Fruit fly (Drosophila melanogaster): ENCODE measurements around the gene CG33116.
A peak's percentile ranks its signal among the peaks of the same experiment; 100 is the strongest.

dm6 chr2L:19574959-19575625 lies 41.8 kb downstream of the CG33116 start:
- TF ChIP-seq CG15710 (tag; optimal IDR thresholded peaks at IDR 0.05) (no peak), CG14655 (GFP tag; optimal IDR thresholded peaks at IDR 0.05) (no peak), EcR (GFP tag; optimal IDR thresholded peaks at IDR 0.05) (peak; percentile 88), fd96Ca (GFP tag; IDR thresholded peaks at IDR 0.05) (peak; percentile 40; the same call in 1 of the 3 replicates), Snoo (tag; optimal IDR thresholded peaks at IDR 0.05) (no peak), CG13204 (GFP tag; optimal IDR thresholded peaks at IDR 0.05) (no peak), gl (tag; optimal IDR thresholded peaks at IDR 0.05) (no peak), D1 (tag; optimal IDR thresholded peaks at IDR 0.05) (no peak)

All from whole organism, pupa.